Fruit fly (Drosophila melanogaster) whole organism, prepupa: ENCODE results near the gene Grx3.
A peak's percentile ranks its signal among the peaks of the same experiment; 100 is the strongest.

Source experiments
- CG10669 ChIP-seq: fragments of 200-800 bp; sonication (Bioruptor generic); optimal IDR thresholded peaks from 3 replicates; lab custom pipeline; 2018; ENCODE audit warnings: missing biosample characterization, mild to moderate bottlenecking, missing genetic modification characterization, moderate library complexity
- CG32006 ChIP-seq: fragments of 200-800 bp; sonication (Bioruptor generic); optimal IDR thresholded peaks from 3 replicates; lab custom pipeline; 2017; ENCODE audit warnings: missing biosample characterization, mild to moderate bottlenecking, missing genetic modification characterization
- CG3919 ChIP-seq: fragments of 200-800 bp; sonication (Bioruptor generic); optimal IDR thresholded peaks from 3 replicates; lab custom pipeline; 2016; ENCODE audit warnings: missing biosample characterization, missing genetic modification characterization
- CG8632 ChIP-seq: fragments of 200-800 bp; sonication (Bioruptor generic); optimal IDR thresholded peaks from 3 replicates; lab custom pipeline; 2016; ENCODE audit warnings: missing biosample characterization, missing genetic modification characterization
- CG9139 ChIP-seq: fragments of 200-800 bp; sonication (Bioruptor generic); optimal IDR thresholded peaks from 3 replicates; lab custom pipeline; 2017; ENCODE audit warnings: missing biosample characterization, mild to moderate bottlenecking, missing genetic modification characterization
- Eip75B ChIP-seq: fragments of 200-800 bp; sonication (Bioruptor generic); optimal IDR thresholded peaks from 3 replicates; lab custom pipeline; 2016; ENCODE audit warnings: missing biosample characterization, missing genetic modification characterization
- Eip93F ChIP-seq: fragments of 200-800 bp; sonication (Bioruptor generic); optimal IDR thresholded peaks from 2 replicates; lab custom pipeline; 2016; ENCODE audit warnings: missing biosample characterization, mild to moderate bottlenecking, missing genetic modification characterization
- Hr4 ChIP-seq: fragments of 200-800 bp; sonication (Bioruptor generic); optimal IDR thresholded peaks from 3 replicates; lab custom pipeline; 2016; ENCODE audit warnings: missing biosample characterization, missing genetic modification characterization
- OdsH ChIP-seq: fragments of 200-800 bp; sonication (Bioruptor generic); optimal IDR thresholded peaks from 3 replicates; lab custom pipeline; 2016; ENCODE audit warnings: missing biosample characterization, missing genetic modification characterization
- achi ChIP-seq: fragments of 200-800 bp; sonication (Bioruptor generic); optimal IDR thresholded peaks from 3 replicates; lab custom pipeline; 2016; ENCODE audit warnings: missing biosample characterization, missing genetic modification characterization
- dac ChIP-seq: fragments of 200-800 bp; sonication (Bioruptor generic); optimal IDR thresholded peaks from 2 replicates; lab custom pipeline; 2017; ENCODE audit warnings: missing biosample characterization, mild to moderate bottlenecking, missing genetic modification characterization

dm6 chr2L:13366109-13366747, at the start of gene Grx3, which contains the start of gene Nnp-1:
- no peak for TF ChIP-seq CG8632 (GFP tag; lab: Kevin White, UChicago)
- no peak for TF ChIP-seq OdsH
- no peak for TF ChIP-seq dac (GFP tag; lab: Kevin White, UChicago)
- no peak for TF ChIP-seq CG10669 (GFP tag; lab: Kevin White, UChicago)
- no peak for TF ChIP-seq Eip75B (GFP tag; lab: Kevin White, UChicago)
- peak; percentile 52 for TF ChIP-seq achi
- TF ChIP-seq Eip93F: no peak
- TF ChIP-seq CG9139: no peak
- TF ChIP-seq Hr4 (GFP tag; lab: Kevin White, UChicago): no peak
- no peak for TF ChIP-seq CG32006 (GFP tag; lab: Kevin White, UChicago)
- TF ChIP-seq CG3919: no peak
